Fruit fly (Drosophila melanogaster) whole organism, embryonic: ENCODE measurements around the gene CG7963.

Source experiments
- Atf-2 ChIP-seq: fragments of 200-800 bp; sonication (Bioruptor generic); optimal IDR thresholded peaks from 2 replicates; lab custom pipeline; 2016; ENCODE audit warnings: missing biosample characterization, missing genetic modification characterization
- Atf6 ChIP-seq: fragments of 200-800 bp; sonication (Bioruptor generic); IDR thresholded peaks from 2 replicates; pipeline ENCODE4 v1.3.6; 2022; ENCODE audit warnings: missing biosample characterization, missing genetic modification characterization
- BtbVII ChIP-seq: fragments of 200-800 bp; sonication (Bioruptor generic); optimal IDR thresholded peaks from 3 replicates; lab custom pipeline; 2017; ENCODE audit warnings: missing biosample characterization, mild to moderate bottlenecking, missing genetic modification characterization
- CG10366 ChIP-seq: fragments of 200-800 bp; sonication (Bioruptor generic); IDR thresholded peaks from 2 replicates; pipeline ENCODE4 v1.3.6; 2022; ENCODE audit warnings: missing biosample characterization, missing genetic modification characterization
- CG10462 ChIP-seq: fragments of 200-800 bp; sonication (Bioruptor generic); optimal IDR thresholded peaks from 2 replicates; lab custom pipeline; 2016; ENCODE audit warnings: missing biosample characterization, missing genetic modification characterization
- CG10654 ChIP-seq: fragments of 200-800 bp; sonication (Bioruptor generic); optimal IDR thresholded peaks from 2 replicates; lab custom pipeline; 2016; ENCODE audit warnings: missing biosample characterization, missing genetic modification characterization
- CG12219 ChIP-seq: fragments of 200-800 bp; sonication (Bioruptor generic); optimal IDR thresholded peaks from 3 replicates; lab custom pipeline; 2018; ENCODE audit warnings: missing biosample characterization, mild to moderate bottlenecking, missing genetic modification characterization
- CG1233 ChIP-seq: fragments of 200-800 bp; sonication (Bioruptor generic); optimal IDR thresholded peaks from 4 replicates; lab custom pipeline; 2018; ENCODE audit warnings: missing biosample characterization, mild to moderate bottlenecking, missing genetic modification characterization
- CG12942 ChIP-seq: fragments of 200-800 bp; sonication (Bioruptor generic); optimal IDR thresholded peaks from 3 replicates; lab custom pipeline; 2016; ENCODE audit warnings: missing biosample characterization, missing genetic modification characterization
- CG13894 ChIP-seq: fragments of 200-800 bp; sonication (Bioruptor generic); optimal IDR thresholded peaks from 3 replicates; lab custom pipeline; 2018; ENCODE audit warnings: missing biosample characterization, mild to moderate bottlenecking, missing genetic modification characterization, moderate library complexity
- CG15696 ChIP-seq: fragments of 200-800 bp; sonication (Bioruptor generic); optimal IDR thresholded peaks from 2 replicates; lab custom pipeline; 2019; ENCODE audit warnings: missing biosample characterization, mild to moderate bottlenecking, missing genetic modification characterization, moderate library complexity
- CG16813 ChIP-seq: fragments of 200-800 bp; sonication (Bioruptor generic); IDR thresholded peaks from 3 replicates; pipeline ENCODE4 v1.3.6; 2022; ENCODE audit warnings: missing biosample characterization, missing genetic modification characterization; ENCODE audit not compliant: partially characterized antibody
- CG17328 ChIP-seq: fragments of 200-800 bp; sonication (Bioruptor generic); IDR thresholded peaks from 2 replicates; pipeline ENCODE4 v1.3.6; 2022; ENCODE audit warnings: missing biosample characterization, missing genetic modification characterization
- CG2120 ChIP-seq: fragments of 200-800 bp; sonication (Bioruptor generic); optimal IDR thresholded peaks from 3 replicates; lab custom pipeline; 2016; ENCODE audit warnings: missing biosample characterization, missing genetic modification characterization
- CG3847 ChIP-seq: fragments of 200-800 bp; sonication (Bioruptor generic); IDR thresholded peaks from 2 replicates; pipeline ENCODE4 v1.3.6; 2022; ENCODE audit warnings: missing biosample characterization, missing genetic modification characterization
- CG4617 ChIP-seq: fragments of 200-800 bp; sonication (Bioruptor generic); optimal IDR thresholded peaks from 3 replicates; lab custom pipeline; 2016; ENCODE audit warnings: missing biosample characterization, missing genetic modification characterization, borderline replicate concordance
- CG6854 ChIP-seq: fragments of 200-800 bp; sonication (Bioruptor generic); optimal IDR thresholded peaks from 3 replicates; lab custom pipeline; 2017; ENCODE audit warnings: missing biosample characterization, mild to moderate bottlenecking, missing genetic modification characterization
- CG7556 ChIP-seq: fragments of 200-800 bp; sonication (Bioruptor generic); optimal IDR thresholded peaks from 2 replicates; lab custom pipeline; 2017; ENCODE audit warnings: missing biosample characterization, mild to moderate bottlenecking, missing genetic modification characterization
- CG7786 ChIP-seq: fragments of 200-800 bp; sonication (Bioruptor generic); optimal IDR thresholded peaks from 2 replicates; lab custom pipeline; 2016; ENCODE audit warnings: missing biosample characterization, missing genetic modification characterization
- CG8924 ChIP-seq: fragments of 200-800 bp; optimal IDR thresholded peaks from 3 replicates; lab custom pipeline; 2019; ENCODE audit warnings: missing biosample characterization, mild to moderate bottlenecking, missing genetic modification characterization, moderate library complexity
- CG9797 ChIP-seq: fragments of 200-800 bp; sonication (Bioruptor generic); optimal IDR thresholded peaks from 3 replicates; lab custom pipeline; 2018; ENCODE audit warnings: missing biosample characterization, mild to moderate bottlenecking, missing genetic modification characterization
- Dfd ChIP-seq, 2 experiments: fragments of >200 bp; optimal IDR thresholded peaks; 2 replicates each; lab custom pipeline; 2017; ENCODE audit warnings: missing biosample characterization in 2 of 2, missing genetic modification characterization in 2 of 2
- Dll ChIP-seq: fragments of 200-800 bp; sonication (Bioruptor generic); IDR thresholded peaks from 4 replicates; pipeline ENCODE4 v1.3.6; 2022; ENCODE audit warnings: missing biosample characterization, missing genetic modification characterization; ENCODE audit not compliant: partially characterized antibody
- Elba2 ChIP-seq: fragments of 200-800 bp; sonication (Bioruptor generic); optimal IDR thresholded peaks from 3 replicates; lab custom pipeline; 2016; ENCODE audit warnings: missing biosample characterization, missing genetic modification characterization
- Hmx ChIP-seq: fragments of 200-800 bp; sonication (Bioruptor generic); optimal IDR thresholded peaks from 2 replicates; lab custom pipeline; 2016; ENCODE audit warnings: missing biosample characterization, missing genetic modification characterization
- MBD-R2 ChIP-seq: fragments of 200-800 bp; sonication (Bioruptor generic); IDR thresholded peaks from 2 replicates; pipeline ENCODE4 v1.3.6; 2022; ENCODE audit warnings: missing biosample characterization, missing genetic modification characterization
- NfI ChIP-seq: fragments of 200-800 bp; sonication (Bioruptor generic); optimal IDR thresholded peaks from 3 replicates; lab custom pipeline; 2018; ENCODE audit warnings: missing biosample characterization, mild to moderate bottlenecking, missing genetic modification characterization, moderate library complexity
- Optix ChIP-seq: fragments of 200-800 bp; sonication (Bioruptor generic); IDR thresholded peaks from 3 replicates; pipeline ENCODE4 v1.3.6; 2022; ENCODE audit warnings: missing biosample characterization, missing genetic modification characterization
- TFAM ChIP-seq: fragments of 200-800 bp; sonication (Bioruptor generic); optimal IDR thresholded peaks from 2 replicates; lab custom pipeline; 2017; ENCODE audit warnings: missing biosample characterization, missing genetic modification characterization, inconsistent platforms
- Vsx1 ChIP-seq: fragments of 200-800 bp; sonication (Bioruptor generic); optimal IDR thresholded peaks from 2 replicates; lab custom pipeline; 2017; ENCODE audit warnings: missing biosample characterization, mild to moderate bottlenecking, missing genetic modification characterization, missing genetic modification reagents
- Xrp1 ChIP-seq: fragments of 200-800 bp; sonication (Bioruptor generic); IDR thresholded peaks from 2 replicates; pipeline ENCODE4 v1.3.6; 2022; ENCODE audit warnings: missing biosample characterization, missing genetic modification characterization
- abd-A ChIP-seq: fragments of 200-800 bp; sonication (Bioruptor generic); optimal IDR thresholded peaks from 3 replicates; lab custom pipeline; 2019; ENCODE audit warnings: missing biosample characterization, mild to moderate bottlenecking, missing genetic modification characterization, moderate library complexity
- bbx ChIP-seq: fragments of 200-800 bp; sonication (Bioruptor generic); IDR thresholded peaks from 2 replicates; pipeline ENCODE4 v1.3.6; 2022; ENCODE audit warnings: missing biosample characterization, missing genetic modification characterization; ENCODE audit not compliant: partially characterized antibody
- btn ChIP-seq: fragments of 200-800 bp; sonication (Bioruptor generic); optimal IDR thresholded peaks from 2 replicates; lab custom pipeline; 2016; ENCODE audit warnings: missing biosample characterization, missing genetic modification characterization
- cad ChIP-seq: fragments of >200 bp; optimal IDR thresholded peaks from 2 replicates; lab custom pipeline; 2017; ENCODE audit warnings: missing biosample characterization, missing genetic modification characterization
- chm ChIP-seq: fragments of 200-800 bp; sonication (Bioruptor generic); IDR thresholded peaks from 2 replicates; pipeline ENCODE4 v1.3.6; 2022; ENCODE audit warnings: missing biosample characterization, missing genetic modification characterization
- fd102C ChIP-seq: fragments of 200-800 bp; sonication (Bioruptor generic); optimal IDR thresholded peaks from 2 replicates; lab custom pipeline; 2018; ENCODE audit warnings: missing biosample characterization, mild to moderate bottlenecking, missing genetic modification characterization, moderate library complexity
- ftz-f1 ChIP-seq: fragments of 200-800 bp; sonication (Bioruptor generic); optimal IDR thresholded peaks from 2 replicates; lab custom pipeline; 2016; ENCODE audit warnings: missing biosample characterization, missing genetic modification characterization
- gcm ChIP-seq: fragments of 200-800 bp; sonication (Bioruptor generic); optimal IDR thresholded peaks from 2 replicates; lab custom pipeline; 2019; ENCODE audit warnings: missing biosample characterization, mild to moderate bottlenecking, missing genetic modification characterization, moderate library complexity
- grau ChIP-seq: fragments of 200-800 bp; optimal IDR thresholded peaks from 3 replicates; lab custom pipeline; 2019; ENCODE audit warnings: missing biosample characterization, mild to moderate bottlenecking, missing genetic modification characterization, moderate library complexity
- hkb ChIP-seq, 2 experiments: fragments of 200-800 bp in 1 of 2; fragments of >200 bp in 1 of 2; sonication (Bioruptor generic) in 1 of 2; IDR thresholded peaks in 1 of 2; optimal IDR thresholded peaks in 1 of 2; 2 replicates each; pipeline versions ENCODE4 v1.3.6 to Lab custom; 2017 to 2022; ENCODE audit warnings: missing biosample characterization in 1 of 2, missing genetic modification characterization in 1 of 2
- lmd ChIP-seq: fragments of 200-800 bp; sonication (Bioruptor generic); IDR thresholded peaks from 2 replicates; pipeline ENCODE4 v1.3.6; 2022; ENCODE audit warnings: missing biosample characterization, missing genetic modification characterization
- nmo ChIP-seq: fragments of 200-800 bp; sonication (Bioruptor generic); optimal IDR thresholded peaks from 2 replicates; lab custom pipeline; 2018; ENCODE audit warnings: missing biosample characterization, mild to moderate bottlenecking, missing genetic modification characterization, moderate library complexity
- nom ChIP-seq: fragments of 200-800 bp; sonication (Bioruptor generic); optimal IDR thresholded peaks from 2 replicates; lab custom pipeline; 2017; ENCODE audit warnings: missing biosample characterization, missing genetic modification characterization, mild to moderate bottlenecking, moderate library complexity, missing genetic modification reagents
- oc ChIP-seq: fragments of 200-800 bp; sonication (Bioruptor generic); optimal IDR thresholded peaks from 2 replicates; lab custom pipeline; 2018; ENCODE audit warnings: missing biosample characterization, mild to moderate bottlenecking, missing genetic modification characterization, moderate library complexity
- org-1 ChIP-seq: fragments of 200-800 bp; sonication (Bioruptor generic); optimal IDR thresholded peaks from 2 replicates; lab custom pipeline; 2017; ENCODE audit warnings: missing biosample characterization, missing genetic modification characterization
- repo ChIP-seq: fragments of 200-800 bp; sonication (Bioruptor generic); optimal IDR thresholded peaks from 2 replicates; lab custom pipeline; 2016; ENCODE audit warnings: missing biosample characterization, missing genetic modification characterization
- schlank ChIP-seq: fragments of 200-800 bp; sonication (Bioruptor generic); optimal IDR thresholded peaks from 2 replicates; lab custom pipeline; 2018; ENCODE audit warnings: missing biosample characterization, mild to moderate bottlenecking, missing genetic modification characterization
- sim ChIP-seq: fragments of 200-800 bp; sonication (Bioruptor generic); IDR thresholded peaks from 2 replicates; pipeline ENCODE4 v1.3.6; 2022; ENCODE audit warnings: missing biosample characterization, missing genetic modification characterization
- sna ChIP-seq: fragments of 200-800 bp; sonication (Bioruptor generic); IDR thresholded peaks from 2 replicates; pipeline ENCODE4 v1.3.6; 2022; ENCODE audit warnings: missing biosample characterization, missing genetic modification characterization; ENCODE audit not compliant: partially characterized antibody
- sug ChIP-seq: fragments of 200-800 bp; optimal IDR thresholded peaks from 2 replicates; lab custom pipeline; 2019; ENCODE audit warnings: missing biosample characterization, mild to moderate bottlenecking, missing genetic modification characterization, moderate library complexity

Gene CG7963

dm6 chr3R:8354458-8354857, 8.2 kb upstream of the CG7963 start (continued):
- TF ChIP-seq cad (GFP tag; lab: Kevin White, UChicago): no peak
- TF ChIP-seq Atf6 (GFP tag; lab: Robert Waterston, UW): peak; percentile 19; the same call in 1 of the 2 replicates
- peak; percentile 24 for TF ChIP-seq CG1233 (GFP tag; lab: Kevin White, UChicago)
- TF ChIP-seq CG12942: no peak
- TF ChIP-seq CG8924 (tag; lab: Kevin White, UChicago): peak; percentile 14
- peak; percentile 89 for TF ChIP-seq grau (tag; lab: Kevin White, UChicago)
- TF ChIP-seq CG9797 (GFP tag; lab: Kevin White, UChicago): no peak
- peak; percentile 63 for TF ChIP-seq CG2120 (GFP tag; lab: Kevin White, UChicago)
- TF ChIP-seq Atf-2 (GFP tag; lab: Kevin White, UChicago): no peak
- no peak for TF ChIP-seq hkb (optimal IDR thresholded peaks at IDR 0.05; lab: Kevin White, UChicago)
- TF ChIP-seq hkb (GFP tag; IDR thresholded peaks at IDR 0.05; lab: Robert Waterston, UW): peak; percentile 78
- peak; percentile 78 for TF ChIP-seq CG10366 (GFP tag; lab: Robert Waterston, UW)
- no peak for TF ChIP-seq CG6854 (GFP tag; lab: Kevin White, UChicago)
- TF ChIP-seq MBD-R2 (GFP tag; lab: Robert Waterston, UW): no peak; the same call in 1 of the 2 replicates
- TF ChIP-seq NfI (GFP tag; lab: Kevin White, UChicago): peak; percentile 61
- peak; percentile 11 for TF ChIP-seq org-1
- no peak for TF ChIP-seq Dll (GFP tag; lab: Robert Waterston, UW)
- TF ChIP-seq Vsx1: peak; percentile 10
- no peak for TF ChIP-seq CG7786 (GFP tag; lab: Kevin White, UChicago)
- TF ChIP-seq Hmx (GFP tag; lab: Kevin White, UChicago): no peak
- peak; percentile 62 for TF ChIP-seq oc (tag; lab: Kevin White, UChicago)
- no peak for TF ChIP-seq sna (GFP tag; lab: Robert Waterston, UW)
- TF ChIP-seq CG15696 (tag; lab: Kevin White, UChicago): no peak
- TF ChIP-seq CG16813 (GFP tag; lab: Robert Waterston, UW): no peak
- TF ChIP-seq chm (GFP tag; lab: Robert Waterston, UW): no peak
- no peak for TF ChIP-seq abd-A (tag; lab: Kevin White, UChicago)
- peak; percentile 73 for TF ChIP-seq sug (tag; lab: Kevin White, UChicago)
- TF ChIP-seq CG17328: peak; percentile 54; the same call in 1 of the 2 replicates
- peak; percentile 23 for TF ChIP-seq CG12219
- no peak for TF ChIP-seq Dfd (GFP tag; optimal IDR thresholded peaks at IDR 0.05; lab: Kevin White, UChicago)
- TF ChIP-seq nmo (GFP tag; lab: Kevin White, UChicago): peak; percentile 37
- no peak for TF ChIP-seq repo (GFP tag; lab: Kevin White, UChicago)
- TF ChIP-seq sim (GFP tag; lab: Robert Waterston, UW): no peak
- TF ChIP-seq fd102C (GFP tag; lab: Kevin White, UChicago): no peak
- no peak for TF ChIP-seq CG10462
- TF ChIP-seq schlank (tag; lab: Kevin White, UChicago): no peak
- TF ChIP-seq btn (GFP tag; lab: Kevin White, UChicago): no peak
- TF ChIP-seq nom (GFP tag; lab: Kevin White, UChicago): no peak
- no peak for TF ChIP-seq bbx (GFP tag; lab: Robert Waterston, UW)
- TF ChIP-seq CG7556 (GFP tag; lab: Kevin White, UChicago): no peak
- TF ChIP-seq BtbVII (GFP tag; lab: Kevin White, UChicago): no peak
- no peak for TF ChIP-seq TFAM (GFP tag; lab: Kevin White, UChicago)
- TF ChIP-seq ftz-f1: peak; percentile 1
- TF ChIP-seq lmd (GFP tag; lab: Robert Waterston, UW): peak; percentile 74
- no peak for TF ChIP-seq CG13894
- no peak for TF ChIP-seq CG4617 (GFP tag; lab: Kevin White, UChicago)
- no peak for TF ChIP-seq gcm (GFP tag; lab: Kevin White, UChicago)
- no peak for TF ChIP-seq Optix
- TF ChIP-seq CG3847: peak; percentile 52; the same call in 1 of the 2 replicates
- TF ChIP-seq Elba2 (GFP tag; lab: Kevin White, UChicago): no peak
- TF ChIP-seq Xrp1 (GFP tag; lab: Robert Waterston, UW): peak; percentile 65
- peak; percentile 34 for TF ChIP-seq CG10654 (GFP tag; lab: Kevin White, UChicago)
